Worm (Caenorhabditis elegans) whole organism, early embryonic: ENCODE measurements around the gene T06E4.21.

Experiments used
- ama-1 ChIP-seq: fragments of 150-350 bp; optimal IDR thresholded peaks from 2 replicates; lab custom pipeline; 2014
- ceh-13 ChIP-seq: fragments of 200-800 bp; sonication (Bioruptor generic); optimal IDR thresholded peaks from 2 replicates; lab custom pipeline; 2018; ENCODE audit warnings: mild to moderate bottlenecking, missing genetic modification characterization, missing compliant biosample characterization
- flt-1 ChIP-seq: fragments of 200-800 bp; sonication (Bioruptor generic); IDR thresholded peaks from 2 replicates; pipeline ENCODE4 v1.3.6; 2022; ENCODE audit warnings: missing genetic modification characterization, missing compliant biosample characterization
- hnd-1 ChIP-seq: sonication (generic microtip); optimal IDR thresholded peaks from 2 replicates; lab custom pipeline; 2016; ENCODE audit warnings: missing genetic modification characterization, missing compliant biosample characterization
- scrt-1 ChIP-seq: fragments of 200-800 bp; sonication (Bioruptor generic); IDR thresholded peaks from 2 replicates; pipeline ENCODE4 v1.3.6; 2022; ENCODE audit warnings: missing genetic modification characterization, missing compliant biosample characterization
- tbx-37 ChIP-seq: fragments of 200-800 bp; sonication (Bioruptor generic); conservative IDR thresholded peaks from 2 replicates; pipeline ENCODE4 v1.3.6; 2022; ENCODE audit warnings: missing genetic modification reagents, missing genetic modification characterization, missing compliant biosample characterization

DNA sequence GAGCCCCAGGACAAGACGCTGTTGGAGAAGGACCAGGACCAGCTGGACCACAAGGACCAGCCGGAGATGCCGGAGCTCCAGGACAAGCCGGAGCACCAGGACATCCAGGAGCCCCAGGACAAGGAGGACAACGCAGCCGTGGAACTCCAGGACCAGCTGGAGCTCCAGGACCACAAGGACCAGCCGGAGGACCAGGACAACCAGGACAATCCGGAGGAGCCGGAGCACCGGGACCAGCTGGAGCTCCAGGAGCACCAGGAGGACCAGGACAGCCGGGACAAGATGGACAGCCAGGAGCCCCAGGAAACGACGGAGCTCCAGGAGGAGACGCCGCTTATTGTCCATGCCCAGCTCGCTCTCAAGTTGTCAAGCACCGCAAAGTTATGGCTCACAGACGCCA, 20.9 kb upstream of the T06E4.21 start:
- TF ChIP-seq tbx-37 (GFP tag; lab: Robert Waterston, UW) (no peak), hnd-1 (tag; lab: Kevin White, UChicago) (no peak), ama-1 (no peak), scrt-1 (no peak), flt-1 (no peak), ceh-13 (GFP tag; lab: Kevin White, UChicago) (no peak)
